Fruit fly (Drosophila melanogaster) whole organism, wandering third instar larva: ENCODE measurements around the gene CG5043.

Experiments
- Abd-B ChIP-seq: fragments of >200 bp; optimal IDR thresholded peaks from 2 replicates; lab custom pipeline; 2017; ENCODE audit warnings: missing biosample characterization, missing genetic modification characterization
- CG32264 ChIP-seq: fragments of 200-800 bp; sonication (Bioruptor generic); optimal IDR thresholded peaks from 2 replicates; lab custom pipeline; 2016; ENCODE audit warnings: missing biosample characterization, missing genetic modification characterization
- CG9705 ChIP-seq: fragments of 200-800 bp; sonication (Bioruptor generic); optimal IDR thresholded peaks from 2 replicates; lab custom pipeline; 2018; ENCODE audit warnings: missing biosample characterization, mild to moderate bottlenecking, missing genetic modification characterization
- CrebA ChIP-seq: fragments of 200-800 bp; sonication (Bioruptor generic); optimal IDR thresholded peaks from 2 replicates; lab custom pipeline; 2016; ENCODE audit warnings: missing biosample characterization, mild to moderate bottlenecking, missing genetic modification characterization, borderline replicate concordance
- Dfd ChIP-seq: fragments of >200 bp; optimal IDR thresholded peaks from 2 replicates; lab custom pipeline; 2017; ENCODE audit warnings: missing biosample characterization, missing genetic modification characterization
- Dif ChIP-seq: fragments of 200-275, 200-300 bp; sonication (Bioruptor generic); optimal IDR thresholded peaks from 2 replicates; lab custom pipeline; 2018; ENCODE audit warnings: missing biosample characterization, missing genetic modification characterization; ENCODE audit not compliant: partially characterized antibody
- GATAd ChIP-seq: sonication (Bioruptor generic); optimal IDR thresholded peaks from 2 replicates; lab custom pipeline; 2016; ENCODE audit warnings: missing biosample characterization, missing genetic modification characterization
- HLH106 ChIP-seq: fragments of 200-800 bp; optimal IDR thresholded peaks from 3 replicates; lab custom pipeline; 2019; ENCODE audit warnings: missing biosample characterization, mild to moderate bottlenecking, missing genetic modification characterization, moderate library complexity
- Hnf4 ChIP-seq: fragments of 200-800 bp; sonication (Bioruptor generic); optimal IDR thresholded peaks from 2 replicates; lab custom pipeline; 2016; ENCODE audit warnings: missing biosample characterization, mild to moderate bottlenecking, missing genetic modification characterization
- Hr78 ChIP-seq: fragments of >200 bp; optimal IDR thresholded peaks from 2 replicates; lab custom pipeline; 2017; ENCODE audit warnings: missing biosample characterization, missing genetic modification characterization
- Hr83 ChIP-seq: fragments of 200-300 bp; sonication (Bioruptor generic); optimal IDR thresholded peaks from 2 replicates; lab custom pipeline; 2016; ENCODE audit warnings: missing biosample characterization, mild to moderate bottlenecking, missing genetic modification characterization, moderate library complexity; ENCODE audit not compliant: poor library complexity, severe bottlenecking
- Jra ChIP-seq: sonication (Bioruptor generic); optimal IDR thresholded peaks from 2 replicates; lab custom pipeline; 2016; ENCODE audit warnings: missing biosample characterization, missing genetic modification characterization
- Mio ChIP-seq: sonication (Bioruptor generic); optimal IDR thresholded peaks from 2 replicates; lab custom pipeline; 2016; ENCODE audit warnings: missing biosample characterization, missing genetic modification characterization
- Myc ChIP-seq: fragments of >200 bp; optimal IDR thresholded peaks from 2 replicates; lab custom pipeline; 2017
- N ChIP-seq: fragments of >200 bp; optimal IDR thresholded peaks from 2 replicates; lab custom pipeline; 2018; ENCODE audit warnings: missing biosample characterization, missing external identifiers, missing genetic modification characterization
- OdsH ChIP-seq: fragments of 200-800 bp; sonication (Bioruptor generic); optimal IDR thresholded peaks from 2 replicates; lab custom pipeline; 2016; ENCODE audit warnings: missing biosample characterization, mild to moderate bottlenecking, missing genetic modification characterization
- Rel ChIP-seq, 2 experiments: fragments of 200-800 bp; sonication (Bioruptor generic) in 1 of 2; optimal IDR thresholded peaks; 2 replicates in 1 of 2; 3 replicates in 1 of 2; lab custom pipeline; 2016 to 2019; ENCODE audit warnings: mild to moderate bottlenecking in 2 of 2, missing biosample characterization in 2 of 2, missing genetic modification characterization in 2 of 2, moderate library complexity in 1 of 2
- Sp1 ChIP-seq: fragments of 200-800 bp; sonication (Bioruptor generic); optimal IDR thresholded peaks from 3 replicates; lab custom pipeline; 2019; ENCODE audit warnings: missing biosample characterization, mild to moderate bottlenecking, missing genetic modification characterization, moderate library complexity
- Vsx2 ChIP-seq: fragments of 200-300, 225-300 bp; sonication (Bioruptor generic); optimal IDR thresholded peaks from 2 replicates; lab custom pipeline; 2018; ENCODE audit warnings: missing biosample characterization, missing genetic modification characterization; ENCODE audit not compliant: partially characterized antibody
- br ChIP-seq: fragments of 200-800 bp; sonication (Bioruptor generic); optimal IDR thresholded peaks from 2 replicates; lab custom pipeline; 2016; ENCODE audit warnings: missing biosample characterization, missing genetic modification characterization
- brk ChIP-seq: fragments of 200-800 bp; sonication (Bioruptor generic); optimal IDR thresholded peaks from 2 replicates; lab custom pipeline; 2016; ENCODE audit warnings: missing biosample characterization, mild to moderate bottlenecking, missing genetic modification characterization
- dl ChIP-seq, 2 experiments: fragments of 175-275, 200-275 bp in 1 of 2; fragments of 200-275 bp in 1 of 2; sonication (Bioruptor generic); optimal IDR thresholded peaks; lab custom pipeline; 2018; ENCODE audit warnings: mild to moderate bottlenecking in 2 of 2, missing biosample characterization in 2 of 2, missing genetic modification characterization in 2 of 2, moderate library complexity in 2 of 2; ENCODE audit not compliant: partially characterized antibody in 2 of 2, insufficient read depth in 1 of 2
- dmrt93B ChIP-seq: fragments of 200-800 bp; sonication (Bioruptor generic); optimal IDR thresholded peaks from 2 replicates; lab custom pipeline; 2018; ENCODE audit warnings: missing biosample characterization, mild to moderate bottlenecking, missing genetic modification characterization
- dsf ChIP-seq: sonication (Bioruptor generic); optimal IDR thresholded peaks from 2 replicates; lab custom pipeline; 2016; ENCODE audit warnings: missing biosample characterization, missing genetic modification characterization, borderline replicate concordance
- ey ChIP-seq: fragments of 200-800 bp; sonication (Bioruptor generic); optimal IDR thresholded peaks from 2 replicates; lab custom pipeline; 2016; ENCODE audit warnings: missing biosample characterization, missing genetic modification characterization
- foxo ChIP-seq, 2 experiments: fragments of 200-800 bp; sonication (Bioruptor generic); optimal IDR thresholded peaks; 2 replicates in 1 of 2; 3 replicates in 1 of 2; lab custom pipeline; 2016 to 2017; ENCODE audit warnings: missing biosample characterization in 2 of 2, missing genetic modification characterization in 2 of 2
- fru ChIP-seq: fragments of 200-800 bp; sonication (Bioruptor generic); optimal IDR thresholded peaks from 3 replicates; lab custom pipeline; 2016; ENCODE audit warnings: missing biosample characterization, mild to moderate bottlenecking, missing genetic modification characterization
- h ChIP-seq: fragments of 200-800 bp; sonication (Bioruptor generic); optimal IDR thresholded peaks from 3 replicates; lab custom pipeline; 2016; ENCODE audit warnings: missing biosample characterization, mild to moderate bottlenecking, missing genetic modification characterization
- jim ChIP-seq: fragments of 175-275, 200-325 bp; sonication (Bioruptor generic); optimal IDR thresholded peaks from 2 replicates; lab custom pipeline; 2016; ENCODE audit warnings: missing biosample characterization, mild to moderate bottlenecking, missing genetic modification characterization
- lola ChIP-seq: fragments of >200 bp; optimal IDR thresholded peaks from 2 replicates; lab custom pipeline; 2017; ENCODE audit warnings: missing biosample characterization, missing genetic modification characterization
- pan ChIP-seq: fragments of >200 bp; optimal IDR thresholded peaks from 2 replicates; lab custom pipeline; 2017
- psq ChIP-seq: fragments of 200-800 bp; sonication (Bioruptor generic); optimal IDR thresholded peaks from 3 replicates; lab custom pipeline; 2017; ENCODE audit warnings: missing biosample characterization, mild to moderate bottlenecking, missing genetic modification characterization, moderate library complexity
- rgr ChIP-seq: fragments of 200-800 bp; sonication (Bioruptor generic); optimal IDR thresholded peaks from 3 replicates; lab custom pipeline; 2016; ENCODE audit warnings: missing biosample characterization, mild to moderate bottlenecking, missing genetic modification characterization
- sage ChIP-seq: fragments of 200-800 bp; sonication (Bioruptor generic); optimal IDR thresholded peaks from 2 replicates; lab custom pipeline; 2016; ENCODE audit warnings: missing biosample characterization, mild to moderate bottlenecking, missing genetic modification characterization
- sv ChIP-seq: fragments of 200-800 bp; sonication (Bioruptor generic); optimal IDR thresholded peaks from 3 replicates; lab custom pipeline; 2016; ENCODE audit warnings: missing biosample characterization, missing genetic modification characterization
- tai ChIP-seq: sonication (Bioruptor generic); optimal IDR thresholded peaks from 2 replicates; lab custom pipeline; 2016; ENCODE audit warnings: missing biosample characterization, missing genetic modification characterization
- usp ChIP-seq: fragments of >200 bp; optimal IDR thresholded peaks from 2 replicates; lab custom pipeline; 2017; ENCODE audit warnings: missing biosample characterization, missing genetic modification characterization
- woc ChIP-seq: sonication (Bioruptor generic); optimal IDR thresholded peaks from 2 replicates; lab custom pipeline; 2016; ENCODE audit warnings: missing biosample characterization, mild to moderate bottlenecking, missing genetic modification characterization

CG5043 gene

dm6 chr2L:17477710-17478109 is 44.0 kb downstream of the CG5043 start, which contains the start of gene cass:
cass (minus strand) TSS chr2L:17477888.
- TF ChIP-seq Myc (lab: Kevin White, UChicago) (peak; percentile 14), Hr78 (GFP tag; lab: Kevin White, UChicago) (no peak), tai (GFP tag; lab: Kevin White, UChicago) (no peak), rgr (GFP tag; lab: Kevin White, UChicago) (peak; percentile 33), Sp1 (GFP tag; lab: Kevin White, UChicago) (peak; percentile 6), Rel (GFP tag; optimal IDR thresholded peaks at IDR 0.05; lab: Kevin White, UChicago) (no peak), Rel (tag; optimal IDR thresholded peaks at IDR 0.05; lab: Kevin White, UChicago) (peak; percentile 25), Jra (peak; percentile 32), brk (GFP tag; lab: Kevin White, UChicago) (no peak)

- peak; percentile 83 for TF ChIP-seq woc (GFP tag; lab: Kevin White, UChicago)
- TF ChIP-seq jim (GFP tag; lab: Kevin White, UChicago) = peak; percentile 73
- no peak for TF ChIP-seq Abd-B (GFP tag; lab: Kevin White, UChicago)
- TF ChIP-seq Hnf4 (GFP tag; lab: Kevin White, UChicago) = peak; percentile 96
- TF ChIP-seq psq = peak; percentile 98
- peak; percentile 77 for TF ChIP-seq CG9705
- TF ChIP-seq dl (GFP tag; optimal IDR thresholded peaks at IDR 0.05; lab: Kevin White, UChicago; ENCODE audit: insufficient read depth in 1 of 2, partially characterized antibody in 2 of 2) = no peak
- TF ChIP-seq Rel (GFP tag; optimal IDR thresholded peaks at IDR 0.05; lab: Kevin White, UChicago) = peak; percentile 80
- TF ChIP-seq Rel (tag; optimal IDR thresholded peaks at IDR 0.05; lab: Kevin White, UChicago) = peak; percentile 71
- TF ChIP-seq sv = peak; percentile 93
- TF ChIP-seq foxo (GFP tag; optimal IDR thresholded peaks at IDR 0.05; lab: Kevin White, UChicago) = peak; percentile 66 to 98
- peak; percentile 91 for TF ChIP-seq CG32264 (GFP tag; lab: Kevin White, UChicago)
- TF ChIP-seq brk (GFP tag; lab: Kevin White, UChicago) = no peak
- TF ChIP-seq Myc (lab: Kevin White, UChicago) = no peak
- no peak for TF ChIP-seq tai (GFP tag; lab: Kevin White, UChicago)
- no peak for TF ChIP-seq usp (GFP tag; lab: Kevin White, UChicago)
- no peak for TF ChIP-seq Vsx2 (GFP tag; lab: Kevin White, UChicago)
- peak; percentile 99 for TF ChIP-seq HLH106 (tag; lab: Kevin White, UChicago)
- TF ChIP-seq sage (GFP tag; lab: Kevin White, UChicago) = peak; percentile 94
- no peak for TF ChIP-seq Hr78 (GFP tag; lab: Kevin White, UChicago)
- peak; percentile 98 for TF ChIP-seq dmrt93B
- TF ChIP-seq CrebA (GFP tag; lab: Kevin White, UChicago) = no peak
- no peak for TF ChIP-seq pan (lab: Kevin White, UChicago)
- peak; percentile 83 for TF ChIP-seq Mio
- peak; percentile 95 for TF ChIP-seq fru (GFP tag; lab: Kevin White, UChicago)
- TF ChIP-seq br = peak; percentile 97
- TF ChIP-seq Sp1 (GFP tag; lab: Kevin White, UChicago) = peak; percentile 97
- TF ChIP-seq Hr83 (GFP tag; lab: Kevin White, UChicago) = peak; percentile 97
- TF ChIP-seq rgr (GFP tag; lab: Kevin White, UChicago) = peak; percentile 99
- TF ChIP-seq Dfd (GFP tag; lab: Kevin White, UChicago) = peak; percentile 85
- no peak for TF ChIP-seq lola (GFP tag; lab: Kevin White, UChicago)
- peak; percentile 93 for TF ChIP-seq ey (GFP tag; lab: Kevin White, UChicago)
- peak; percentile 97 for TF ChIP-seq h (GFP tag; lab: Kevin White, UChicago)
- peak; percentile 98 for TF ChIP-seq OdsH (GFP tag; lab: Kevin White, UChicago)
- no peak for TF ChIP-seq N (GFP tag; lab: Kevin White, UChicago)
- no peak for TF ChIP-seq Dif
- peak; percentile 94 for TF ChIP-seq dsf (GFP tag; lab: Kevin White, UChicago)
- peak; percentile 93 for TF ChIP-seq GATAd
- TF ChIP-seq Jra = peak; percentile 95
- TF ChIP-seq, all 38 proteins: peak for 25
Measured at dm6 chr2L:17480943-17481580, 47.4 kb downstream of the CG5043 start, which contains the start of the genes fws and Lamtor3. fws (minus strand) TSS chr2L:17481029. Lamtor3 (plus strand) TSS chr2L:17481231.
